Worm (Caenorhabditis elegans) whole organism, L4/young adult: ENCODE measurements around the gene lev-8.

Source experiments
- W03F9.2 ChIP-seq: fragments of 150-350 bp; optimal IDR thresholded peaks from 2 replicates; lab custom pipeline; 2014; ENCODE audit warnings: missing biosample characterization, missing genetic modification characterization
- dao-5 ChIP-seq: sonication (generic microtip); optimal IDR thresholded peaks from 2 replicates; lab custom pipeline; 2016; ENCODE audit warnings: missing genotype, missing genetic modification characterization, moderate library complexity, missing compliant biosample characterization
- him-1 ChIP-seq: sonication (generic microtip); optimal IDR thresholded peaks from 2 replicates; lab custom pipeline; 2016; ENCODE audit warnings: missing genotype, missing genetic modification reagents, missing genetic modification characterization, missing compliant biosample characterization

DNA sequence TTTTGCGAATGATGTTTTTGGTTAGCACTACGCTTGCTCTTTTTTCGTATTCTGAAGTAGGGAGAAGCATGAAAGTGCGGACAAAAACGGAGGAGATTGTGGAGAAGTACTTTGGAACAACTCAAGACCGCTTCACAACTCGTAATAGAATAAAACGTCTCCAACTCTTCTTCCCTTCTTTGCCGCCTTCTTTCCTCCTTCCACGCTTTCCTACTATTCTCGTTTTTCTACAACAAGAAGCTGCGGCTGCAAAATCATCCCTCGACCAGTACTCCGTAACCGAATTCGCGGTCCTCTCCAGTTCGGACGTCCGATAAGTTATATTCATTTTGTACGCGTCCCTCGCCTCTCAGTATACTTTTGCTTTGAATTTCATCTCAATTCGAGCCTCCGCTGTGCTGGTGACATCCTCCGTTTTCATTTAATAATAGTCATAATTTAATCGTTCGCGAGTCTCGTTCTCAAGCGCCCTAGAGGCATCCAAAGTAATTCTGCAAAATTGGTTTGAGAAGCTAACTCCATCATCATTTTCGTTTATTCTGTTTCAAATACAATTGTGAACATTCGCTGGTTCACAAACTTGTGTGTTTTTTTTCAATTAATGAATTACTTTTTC, 9.1 kb downstream of the lev-8 start:
- TF ChIP-seq him-1 (tag; lab: Kevin White, UChicago), result no peak
- TF ChIP-seq W03F9.2, result no peak
- TF ChIP-seq dao-5 (tag; lab: Kevin White, UChicago), result no peak
